Worm (Caenorhabditis elegans): ENCODE measurements around the gene ZK795.2.

Gene ZK795.2

ce11 chrIV:12545393-12545792, 13.4 kb downstream of the ZK795.2 start:
- TF ChIP-seq hlh-15 (tag; optimal IDR thresholded peaks at IDR 0.05) (no peak), fax-1 (tag; optimal IDR thresholded peaks at IDR 0.05) (no peak), nhr-11 (tag; optimal IDR thresholded peaks at IDR 0.05) (no peak), ztf-16 (tag; optimal IDR thresholded peaks at IDR 0.05) (no peak), pha-2 (tag; optimal IDR thresholded peaks at IDR 0.05) (no peak), ceh-18 (tag; optimal IDR thresholded peaks at IDR 0.05) (no peak), eyg-1 (tag; optimal IDR thresholded peaks at IDR 0.05) (no peak), hlh-6 (tag; optimal IDR thresholded peaks at IDR 0.05) (no peak), elt-2 (tag; optimal IDR thresholded peaks at IDR 0.05) (no peak), ceh-22 (tag; optimal IDR thresholded peaks at IDR 0.05) (no peak), sdc-2 (tag; optimal IDR thresholded peaks at IDR 0.05) (no peak), pat-9 (tag; optimal IDR thresholded peaks at IDR 0.05) (no peak)

DNA sequence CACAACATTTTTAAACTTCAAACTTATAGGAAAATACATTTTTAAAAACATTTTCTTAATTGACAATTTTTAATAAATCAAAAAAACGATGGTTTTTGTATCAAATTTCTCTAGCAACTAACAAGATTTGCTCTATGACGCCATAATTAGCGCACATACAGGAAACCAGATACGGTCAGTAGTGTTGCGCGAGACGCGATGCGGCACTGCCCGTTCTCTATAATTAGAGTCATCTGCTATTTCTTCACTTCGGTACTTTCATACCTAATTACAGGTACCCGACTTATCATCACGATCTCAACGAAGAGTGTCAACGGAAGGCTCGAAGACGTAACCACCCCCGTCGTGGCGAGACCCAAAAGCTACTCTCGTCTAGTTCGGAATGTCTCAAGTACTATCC, 14.2 kb downstream of the ZK795.2 start:
- TF ChIP-seq hlh-15 (tag; optimal IDR thresholded peaks at IDR 0.05) (no peak), pha-2 (tag; optimal IDR thresholded peaks at IDR 0.05) (no peak)

ce11 chrIV:12542011-12542410, 16.8 kb downstream of the ZK795.2 start, which contains the start of gene ham-1:
Gene ham-1, plus strand, starts transcription at chrIV:12542183.
- TF ChIP-seq ceh-30 (tag; optimal IDR thresholded peaks at IDR 0.05) (no peak), zip-5 (tag; optimal IDR thresholded peaks at IDR 0.05) (no peak), fkh-6 (tag; optimal IDR thresholded peaks at IDR 0.05) (no peak), unc-86 (tag; optimal IDR thresholded peaks at IDR 0.05) (no peak), pat-9 (tag; optimal IDR thresholded peaks at IDR 0.05) (no peak), ceh-48 (tag; optimal IDR thresholded peaks at IDR 0.05) (no peak), K02D7.2 (tag; optimal IDR thresholded peaks at IDR 0.05) (no peak), ceh-34 (tag; optimal IDR thresholded peaks at IDR 0.05) (no peak), ets-4 (tag; optimal IDR thresholded peaks at IDR 0.05) (no peak), tbx-7 (tag; optimal IDR thresholded peaks at IDR 0.05) (no peak), ceh-22 (tag; optimal IDR thresholded peaks at IDR 0.05) (no peak), npax-4 (tag; optimal IDR thresholded peaks at IDR 0.05) (no peak), pax-1 (tag; optimal IDR thresholded peaks at IDR 0.05) (no peak), eyg-1 (tag; optimal IDR thresholded peaks at IDR 0.05) (no peak), elt-4 (tag; optimal IDR thresholded peaks at IDR 0.05) (no peak), F13H6.1 (tag; optimal IDR thresholded peaks at IDR 0.05) (no peak), pqm-1 (tag; optimal IDR thresholded peaks at IDR 0.05) (no peak), ref-2 (tag; optimal IDR thresholded peaks at IDR 0.05) (no peak), ttx-3 (tag; optimal IDR thresholded peaks at IDR 0.05) (no peak), nhr-11 (tag; optimal IDR thresholded peaks at IDR 0.05) (no peak)

DNA sequence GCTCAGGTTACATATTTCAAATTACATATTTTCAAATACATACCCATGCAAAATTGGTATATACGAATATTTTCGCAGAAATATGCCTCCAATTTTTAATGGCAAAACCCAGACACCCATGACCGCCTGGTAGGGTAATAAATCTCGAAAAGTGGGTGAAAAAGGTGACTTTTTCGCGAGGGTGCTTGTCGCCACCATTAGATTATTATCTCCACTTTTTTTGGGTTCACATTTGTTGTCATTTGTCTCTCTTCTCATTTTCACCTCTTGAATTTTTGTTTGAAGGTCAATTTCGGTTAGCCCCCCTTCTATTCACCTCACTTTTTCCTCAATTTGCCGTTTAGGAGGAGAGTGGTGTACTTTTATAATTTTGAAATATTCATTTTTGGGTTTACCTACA, 18.5 kb downstream of the ZK795.2 start:
- no peak for TF ChIP-seq fax-1 (tag; optimal IDR thresholded peaks at IDR 0.05)
- TF ChIP-seq ceh-22 (tag; optimal IDR thresholded peaks at IDR 0.05), result no peak
- no peak for TF ChIP-seq hlh-6 (tag; optimal IDR thresholded peaks at IDR 0.05)
- TF ChIP-seq sox-2 (GFP tag; IDR thresholded peaks at IDR 0.05), result no peak
- TF ChIP-seq ceh-48 (tag; optimal IDR thresholded peaks at IDR 0.05), result no peak
- TF ChIP-seq ets-4 (tag; optimal IDR thresholded peaks at IDR 0.05), result no peak
- no peak for TF ChIP-seq ttx-3 (tag; optimal IDR thresholded peaks at IDR 0.05)
- TF ChIP-seq ahr-1 (tag; optimal IDR thresholded peaks at IDR 0.05), result no peak
- TF ChIP-seq sox-4 (tag; optimal IDR thresholded peaks at IDR 0.05), result no peak
- TF ChIP-seq unc-55 (GFP tag; optimal IDR thresholded peaks at IDR 0.05), result no peak

DNA sequence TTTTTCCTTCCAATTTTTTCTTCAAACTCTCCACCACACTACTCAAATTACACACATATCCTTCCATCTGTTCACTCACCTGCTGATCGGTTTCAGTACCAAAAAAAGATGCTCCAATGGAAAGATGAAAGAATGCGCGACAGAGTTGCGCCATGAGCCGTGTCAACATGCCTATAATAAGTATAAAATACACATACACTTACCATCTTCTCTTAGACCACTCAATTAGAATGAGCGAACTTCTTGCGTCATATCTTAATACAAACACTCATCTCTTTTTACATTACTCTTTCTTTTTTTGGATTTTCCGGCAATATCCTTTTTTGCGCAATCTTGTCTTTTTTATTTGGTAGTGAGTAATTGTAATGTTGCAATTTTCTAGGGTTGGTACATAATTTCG, 21.1 kb downstream of the ZK795.2 start:
- TF ChIP-seq hlh-30 (tag; optimal IDR thresholded peaks at IDR 0.05; ENCODE audit: insufficient read depth) (no peak), nhr-232 (tag; optimal IDR thresholded peaks at IDR 0.05) (no peak), ceh-24 (tag; optimal IDR thresholded peaks at IDR 0.05) (no peak), madf-2 (tag; optimal IDR thresholded peaks at IDR 0.05) (no peak), rnt-1 (tag; optimal IDR thresholded peaks at IDR 0.05) (no peak)
